Worm (Caenorhabditis elegans) whole organism, L3 larva: ENCODE results near the gene glb-9.
A peak's percentile ranks its signal among the peaks of the same experiment; 100 is the strongest.

Source experiments
- ZK546.5 ChIP-seq: sonication (generic microtip); optimal IDR thresholded peaks from 2 replicates; lab custom pipeline; 2017; ENCODE audit warnings: missing biosample characterization, missing genetic modification characterization
- ama-1 ChIP-seq: fragments of 150-350 bp; optimal IDR thresholded peaks from 2 replicates; lab custom pipeline; 2018
- egl-27 ChIP-seq: sonication (generic microtip); optimal IDR thresholded peaks from 4 replicates; lab custom pipeline; 2017; ENCODE audit warnings: missing biosample characterization, missing genetic modification reagents, missing genetic modification characterization
- jun-1 ChIP-seq: fragments of 150-350 bp; optimal IDR thresholded peaks from 2 replicates; lab custom pipeline; 2014; ENCODE audit warnings: missing biosample characterization, missing genetic modification reagents, missing genetic modification characterization
- lin-15B ChIP-seq: fragments of 150-350 bp; optimal IDR thresholded peaks from 2 replicates; lab custom pipeline; 2014; ENCODE audit warnings: missing biosample characterization, missing genetic modification characterization
- mdl-1 ChIP-seq: fragments of 150-350 bp; optimal IDR thresholded peaks from 2 replicates; lab custom pipeline; 2014; ENCODE audit warnings: missing biosample characterization, missing genetic modification characterization
- nhr-12 ChIP-seq: fragments of 150-350 bp; optimal IDR thresholded peaks from 2 replicates; lab custom pipeline; 2014; ENCODE audit warnings: missing biosample characterization, missing genetic modification characterization
- nhr-77 ChIP-seq: fragments of 150-350 bp; optimal IDR thresholded peaks from 2 replicates; lab custom pipeline; 2014; ENCODE audit warnings: missing biosample characterization, missing genetic modification characterization
- pha-4 ChIP-seq: fragments of 150-350 bp; optimal IDR thresholded peaks from 2 replicates; lab custom pipeline; 2014; ENCODE audit warnings: missing biosample characterization, missing genetic modification reagents, missing genetic modification characterization
- pqm-1 ChIP-seq: fragments of 150-350 bp; optimal IDR thresholded peaks from 2 replicates; lab custom pipeline; 2017; ENCODE audit warnings: missing biosample characterization, missing genetic modification characterization, inconsistent platforms
- snpc-4 ChIP-seq: fragments of 150-350 bp; optimal IDR thresholded peaks from 2 replicates; lab custom pipeline; 2014; ENCODE audit warnings: missing biosample characterization, missing genetic modification characterization
- tbx-2 ChIP-seq: sonication (generic microtip); optimal IDR thresholded peaks from 2 replicates; lab custom pipeline; 2016; ENCODE audit warnings: mild to moderate bottlenecking, missing genetic modification characterization, missing compliant biosample characterization
- unc-62 ChIP-seq: fragments of 150-350 bp; sonication (generic microtip); optimal IDR thresholded peaks from 4 replicates; lab custom pipeline; 2014; ENCODE audit warnings: missing biosample characterization, missing genetic modification reagents, missing genetic modification characterization

- TF ChIP-seq ama-1 (no peak), snpc-4 (tag; lab: Kevin White, UChicago) (peak; percentile 35), tbx-2 (tag; lab: Kevin White, UChicago) (peak; percentile 62), pha-4 (tag; lab: Kevin White, UChicago) (peak; percentile 84), unc-62 (GFP tag; lab: Kevin White, UChicago) (peak; percentile 34), lin-15B (tag; lab: Kevin White, UChicago) (peak; percentile 58), egl-27 (peak; percentile 77), mdl-1 (peak; percentile 53), nhr-12 (tag; lab: Kevin White, UChicago) (no peak), jun-1 (tag; lab: Kevin White, UChicago) (peak; percentile 93), nhr-77 (tag; lab: Kevin White, UChicago) (no peak), ZK546.5 (tag; lab: Kevin White, UChicago) (no peak), pqm-1 (tag; lab: Kevin White, UChicago) (peak; percentile 73)
Measured at ce11 chrII:7529078-7529683, 10.1 kb upstream of the glb-9 start, which contains the start of gene ZK1290.5.
